Worm (Caenorhabditis elegans): ENCODE results near the gene srx-4.

ce11 chrV:702260-702659 is 9.7 kb upstream of the srx-4 start, which contains the start of gene srbc-37:
- TF ChIP-seq syd-9 (tag; optimal IDR thresholded peaks at IDR 0.05) (no peak), ceh-24 (tag; optimal IDR thresholded peaks at IDR 0.05) (no peak), ceh-9 (tag; optimal IDR thresholded peaks at IDR 0.05) (no peak)
